Fruit fly (Drosophila melanogaster): Measurements from ENCODE around the gene CG8004.
A peak's percentile ranks its signal among the peaks of the same experiment; 100 is the strongest.

Gene CG8004

dm6 chr3L:19908201-19909127 is 19.8 kb downstream of the CG8004 start (continued):
- TF ChIP-seq Oaz (GFP tag; IDR thresholded peaks at IDR 0.05), result no peak
- no peak for TF ChIP-seq pnt (GFP tag; optimal IDR thresholded peaks at IDR 0.05)
- no peak for TF ChIP-seq CG9215 (GFP tag; IDR thresholded peaks at IDR 0.05)
- TF ChIP-seq CG7556 (GFP tag; optimal IDR thresholded peaks at IDR 0.05), result no peak
- TF ChIP-seq D19A (tag; optimal IDR thresholded peaks at IDR 0.05), result no peak
- TF ChIP-seq ttk (GFP tag; IDR thresholded peaks at IDR 0.05), result no peak
- no peak for TF ChIP-seq cas (GFP tag; IDR thresholded peaks at IDR 0.05)
- no peak for TF ChIP-seq CG42726 (GFP tag; IDR thresholded peaks at IDR 0.05; ENCODE audit: partially characterized antibody)
- no peak for TF ChIP-seq tin (GFP tag; optimal IDR thresholded peaks at IDR 0.05)
- TF ChIP-seq Atf6 (GFP tag; IDR thresholded peaks at IDR 0.05), result no peak
- no peak for TF ChIP-seq E2f2 (GFP tag; IDR thresholded peaks at IDR 0.05)
- no peak for TF ChIP-seq ato (GFP tag; IDR thresholded peaks at IDR 0.05; ENCODE audit: partially characterized antibody)
- TF ChIP-seq chif (GFP tag; optimal IDR thresholded peaks at IDR 0.05), result no peak
- TF ChIP-seq CG2129 (GFP tag; IDR thresholded peaks at IDR 0.05; ENCODE audit: partially characterized antibody), result no peak
- no peak for TF ChIP-seq aop (GFP tag; IDR thresholded peaks at IDR 0.05)
- no peak for TF ChIP-seq CG9817 (tag; optimal IDR thresholded peaks at IDR 0.05)
- no peak for TF ChIP-seq cato (GFP tag; optimal IDR thresholded peaks at IDR 0.05; ENCODE audit: borderline replicate concordance)
- no peak for TF ChIP-seq sima (GFP tag; optimal IDR thresholded peaks at IDR 0.05)
- no peak for TF ChIP-seq sens-2 (GFP tag; IDR thresholded peaks at IDR 0.05)
- TF ChIP-seq gcm (GFP tag; optimal IDR thresholded peaks at IDR 0.05), result no peak
- TF ChIP-seq Rx (GFP tag; IDR thresholded peaks at IDR 0.05), result no peak
- TF ChIP-seq Adf1 (GFP tag; IDR thresholded peaks at IDR 0.05), result no peak
- no peak for TF ChIP-seq Neu2 (GFP tag; optimal IDR thresholded peaks at IDR 0.05; ENCODE audit: borderline replicate concordance)
- TF ChIP-seq CG9797 (GFP tag; optimal IDR thresholded peaks at IDR 0.05), result no peak
- TF ChIP-seq ac (GFP tag; optimal IDR thresholded peaks at IDR 0.05), result no peak
- TF ChIP-seq Dfd (GFP tag; optimal IDR thresholded peaks at IDR 0.05), result no peak
- no peak for TF ChIP-seq CG12744 (GFP tag; optimal IDR thresholded peaks at IDR 0.05)
- TF ChIP-seq Dbx (GFP tag; IDR thresholded peaks at IDR 0.05), result 0 out of 3 replicates have a peak, but pooled peaks have one; percentile 14
- peak; percentile 78 to 79 for TF ChIP-seq Trl (optimal IDR thresholded peaks at IDR 0.05)
- peak; percentile 15 for TF ChIP-seq Trl (GFP tag; optimal IDR thresholded peaks at IDR 0.05)
- no peak for TF ChIP-seq Nf-YB (GFP tag; optimal IDR thresholded peaks at IDR 0.05)
- no peak for TF ChIP-seq Oli (tag; optimal IDR thresholded peaks at IDR 0.05)
- TF ChIP-seq CG1529 (GFP tag; optimal IDR thresholded peaks at IDR 0.05), result no peak
- TF ChIP-seq CG6175 (GFP tag; IDR thresholded peaks at IDR 0.05), result no peak
- no peak for TF ChIP-seq pho (GFP tag; optimal IDR thresholded peaks at IDR 0.05)
- TF ChIP-seq cwo (GFP tag; optimal IDR thresholded peaks at IDR 0.05), result peak; percentile 16
- TF ChIP-seq schlank (tag; optimal IDR thresholded peaks at IDR 0.05), result no peak
- peak; percentile 17; the same call in 1 of the 2 replicates for TF ChIP-seq Rfx (GFP tag; IDR thresholded peaks at IDR 0.05)
- TF ChIP-seq B-H2 (GFP tag; optimal IDR thresholded peaks at IDR 0.05), result no peak
- no peak for TF ChIP-seq vnd (GFP tag; IDR thresholded peaks at IDR 0.05; ENCODE audit: partially characterized antibody)
- TF ChIP-seq Sin3A (optimal IDR thresholded peaks at IDR 0.05), result no peak
- no peak for TF ChIP-seq phol (tag; optimal IDR thresholded peaks at IDR 0.05)
- TF ChIP-seq br (optimal IDR thresholded peaks at IDR 0.05), result no peak
- no peak for TF ChIP-seq Stat92E (GFP tag; optimal IDR thresholded peaks at IDR 0.05)
- no peak for TF ChIP-seq CHES-1-like (GFP tag; optimal IDR thresholded peaks at IDR 0.05)
- no peak for TF ChIP-seq CG4820 (GFP tag; optimal IDR thresholded peaks at IDR 0.05)
- no peak for TF ChIP-seq CoRest (tag; optimal IDR thresholded peaks at IDR 0.05)
- TF ChIP-seq croc (GFP tag; conservative IDR thresholded peaks at IDR 0.05), result no peak
- no peak for TF ChIP-seq CG11695 (GFP tag; IDR thresholded peaks at IDR 0.05)
- no peak for TF ChIP-seq CG3995 (GFP tag; optimal IDR thresholded peaks at IDR 0.05)
